Fruit fly (Drosophila melanogaster): ENCODE data around the gene Grl62a.

The Grl62a gene

DNA sequence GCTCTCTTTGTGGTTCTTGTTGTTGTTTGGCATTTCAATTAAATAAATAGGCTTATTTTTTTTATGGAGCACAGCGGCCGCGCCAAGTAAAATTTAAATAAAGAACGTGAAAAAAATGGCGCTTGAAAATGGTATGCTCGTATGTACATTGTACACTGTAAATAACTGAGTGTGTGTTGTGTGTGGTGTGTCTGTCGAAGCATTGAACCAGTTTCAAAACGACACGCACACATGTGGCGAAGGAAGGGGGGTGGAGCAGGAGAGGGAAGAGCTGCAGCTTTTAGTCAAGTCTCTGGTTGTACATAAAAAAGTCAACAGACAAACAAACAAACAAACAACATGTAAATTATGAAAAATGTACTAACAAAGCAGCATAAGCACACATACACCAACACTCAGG lies 17.0 kb downstream of the Grl62a start (continued):
- peak; percentile 17 for TF ChIP-seq CG17385 (GFP tag; optimal IDR thresholded peaks at IDR 0.05)
- TF ChIP-seq CG3407 (GFP tag; optimal IDR thresholded peaks at IDR 0.05), result peak; percentile 26
- TF ChIP-seq sens (GFP tag), result peak; percentile 18
- TF ChIP-seq tup (GFP tag; optimal IDR thresholded peaks at IDR 0.05), result no peak
- no peak for TF ChIP-seq Chrac-16 (GFP tag; optimal IDR thresholded peaks at IDR 0.05)
- TF ChIP-seq CG2678 (tag; optimal IDR thresholded peaks at IDR 0.05), result peak; percentile 50
- no peak for TF ChIP-seq lov (optimal IDR thresholded peaks at IDR 0.05)
- TF ChIP-seq lov (GFP tag; IDR thresholded peaks at IDR 0.05), result 0 out of 3 replicates have a peak, but pooled peaks have one; percentile 14
- no peak for TF ChIP-seq Six4 (GFP tag; optimal IDR thresholded peaks at IDR 0.05)
- no peak for TF ChIP-seq CG10565 (GFP tag; optimal IDR thresholded peaks at IDR 0.05)
- peak; percentile 27 for TF ChIP-seq Sox102F (GFP tag; optimal IDR thresholded peaks at IDR 0.05)
- TF ChIP-seq slp2 (GFP tag; optimal IDR thresholded peaks at IDR 0.05), result peak; percentile 6
- peak; percentile 16 for TF ChIP-seq nau (GFP tag; optimal IDR thresholded peaks at IDR 0.05)
- TF ChIP-seq CG10267 (tag; optimal IDR thresholded peaks at IDR 0.05), result no peak
- no peak for TF ChIP-seq CG9876 (GFP tag; optimal IDR thresholded peaks at IDR 0.05)
- TF ChIP-seq CG5180 (GFP tag; optimal IDR thresholded peaks at IDR 0.05), result no peak
- peak; percentile 21 for TF ChIP-seq fd64A (GFP tag; optimal IDR thresholded peaks at IDR 0.05)
- no peak for TF ChIP-seq Gsc (GFP tag; IDR thresholded peaks at IDR 0.05)
- 0 out of 2 replicates have a peak, but pooled peaks have one; percentile 15 for TF ChIP-seq onecut (GFP tag; IDR thresholded peaks at IDR 0.05)
- TF ChIP-seq NC2α (GFP tag; optimal IDR thresholded peaks at IDR 0.05), result no peak
- TF ChIP-seq CG17328 (GFP tag; IDR thresholded peaks at IDR 0.05), result no peak
- 0 out of 2 replicates have a peak, but pooled peaks have one; percentile 30 for TF ChIP-seq HLH3B (GFP tag; IDR thresholded peaks at IDR 0.05)
- TF ChIP-seq Camta (GFP tag; optimal IDR thresholded peaks at IDR 0.05), result no peak
- no peak for TF ChIP-seq pb (GFP tag; optimal IDR thresholded peaks at IDR 0.05)
- no peak for TF ChIP-seq da (GFP tag; optimal IDR thresholded peaks at IDR 0.05)
- peak; percentile 28 for TF ChIP-seq CG11504 (tag; optimal IDR thresholded peaks at IDR 0.05)
- no peak for TF ChIP-seq CTCF (GFP tag; optimal IDR thresholded peaks at IDR 0.05)
- TF ChIP-seq CG2875 (GFP tag; optimal IDR thresholded peaks at IDR 0.05), result peak; percentile 19
- TF ChIP-seq Sry-β (GFP tag; optimal IDR thresholded peaks at IDR 0.05), result no peak
- TF ChIP-seq gro (GFP tag; optimal IDR thresholded peaks at IDR 0.05), result no peak
- TF ChIP-seq CG11723 (GFP tag; optimal IDR thresholded peaks at IDR 0.05), result no peak
- no peak for TF ChIP-seq disco-r (GFP tag; optimal IDR thresholded peaks at IDR 0.05)
- TF ChIP-seq CG13775 (GFP tag; optimal IDR thresholded peaks at IDR 0.05), result no peak
- no peak for TF ChIP-seq CG18011 (GFP tag; optimal IDR thresholded peaks at IDR 0.05)
- no peak for TF ChIP-seq Hr3 (GFP tag; optimal IDR thresholded peaks at IDR 0.05)
- TF ChIP-seq HmgZ (tag; optimal IDR thresholded peaks at IDR 0.05), result no peak

DNA sequence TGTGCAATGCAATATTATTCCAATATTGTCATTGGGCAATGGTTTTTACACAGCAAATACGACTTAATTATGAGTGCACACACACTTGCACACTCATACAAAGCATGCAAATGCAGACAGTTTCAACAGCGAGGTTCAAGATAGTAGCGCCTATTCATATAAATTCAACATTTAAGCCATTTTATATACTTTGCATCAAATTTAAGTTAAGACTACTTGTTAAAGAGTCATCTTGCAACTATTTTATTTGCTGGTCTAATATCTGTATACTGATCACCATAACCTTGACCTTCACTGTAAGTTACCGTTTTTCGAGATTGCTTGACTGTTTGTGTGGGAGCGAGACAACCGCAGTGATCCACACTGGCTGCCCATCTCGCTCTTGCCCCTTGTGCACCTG lies 36.4 kb downstream of the Grl62a start:
- TF ChIP-seq Ets65A (GFP tag) (peak; percentile 42), CG11696 (GFP tag; IDR thresholded peaks at IDR 0.05) (0 out of 2 replicates have a peak, but pooled peaks have one; percentile 27), ttk (GFP tag; IDR thresholded peaks at IDR 0.05) (0 out of 2 replicates have a peak, but pooled peaks have one; percentile 9), Bteb2 (GFP tag; optimal IDR thresholded peaks at IDR 0.05) (no peak), CG10267 (tag; optimal IDR thresholded peaks at IDR 0.05) (no peak)

DNA sequence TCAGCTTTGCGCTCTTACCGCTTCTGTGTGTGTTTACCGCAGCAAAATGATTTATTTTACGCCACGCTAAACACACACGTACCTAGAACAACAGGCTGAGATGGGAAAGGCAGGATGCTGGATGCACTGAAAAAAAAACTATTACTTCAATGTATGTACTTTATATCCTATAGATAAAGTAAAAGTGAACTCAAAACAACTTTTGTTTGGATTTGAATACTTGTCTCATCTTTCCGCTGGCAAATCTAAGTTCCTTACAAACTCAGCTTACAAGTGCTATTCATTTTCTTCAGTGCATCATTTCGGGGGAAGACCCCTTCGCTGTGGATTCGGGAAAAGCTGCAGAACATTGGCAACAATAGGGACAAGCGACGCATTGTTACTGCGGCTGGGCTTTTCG lies 45.0 kb downstream of the Grl62a start:
- TF ChIP-seq Optix (GFP tag; IDR thresholded peaks at IDR 0.05) (0 out of 3 replicates have a peak, but pooled peaks have one; percentile 13), gem (tag; optimal IDR thresholded peaks at IDR 0.05) (peak; percentile 38), zf30C (GFP tag; optimal IDR thresholded peaks at IDR 0.05) (no peak), gfzf (GFP tag; optimal IDR thresholded peaks at IDR 0.05) (no peak), Hr51 (GFP tag; optimal IDR thresholded peaks at IDR 0.05) (peak in 1 of 2 experiments; percentile 9), CG3847 (GFP tag; IDR thresholded peaks at IDR 0.05) (peak; percentile 36; the same call in 1 of the 2 replicates), CG6813 (GFP tag; optimal IDR thresholded peaks at IDR 0.05) (no peak), slbo (GFP tag; IDR thresholded peaks at IDR 0.05) (peak; percentile 65), CG7556 (GFP tag; optimal IDR thresholded peaks at IDR 0.05) (peak; percentile 35), E2f1 (GFP tag; IDR thresholded peaks at IDR 0.05) (0 out of 2 replicates have a peak, but pooled peaks have one; percentile 26), CG30403 (GFP tag; optimal IDR thresholded peaks at IDR 0.05) (peak; percentile 15), CG3726 (GFP tag; IDR thresholded peaks at IDR 0.05) (no peak), gt (GFP tag; IDR thresholded peaks at IDR 0.05) (no peak)

Measured in whole organism, embryonic.